Worm (Caenorhabditis elegans) whole organism, L1 larva: ENCODE results near the gene wrt-8.
A peak's percentile ranks its signal among the peaks of the same experiment; 100 is the strongest.

Experiments used
- aha-1 ChIP-seq: fragments of 150-350 bp; optimal IDR thresholded peaks from 2 replicates; lab custom pipeline; 2014; ENCODE audit warnings: missing biosample characterization, missing genetic modification characterization
- aly-2 ChIP-seq: fragments of 150-350 bp; optimal IDR thresholded peaks from 2 replicates; lab custom pipeline; 2014; ENCODE audit warnings: missing biosample characterization, missing genetic modification characterization
- ceh-63 ChIP-seq: fragments of 200-800 bp; sonication (Bioruptor generic); optimal IDR thresholded peaks from 2 replicates; lab custom pipeline; 2018; ENCODE audit warnings: mild to moderate bottlenecking, missing genetic modification characterization, missing compliant biosample characterization
- ceh-82 ChIP-seq, 3 experiments: fragments of 150-350 bp in 1 of 3; sonication (generic microtip) in 2 of 3; optimal IDR thresholded peaks; 2 replicates each; lab custom pipeline; 2014 to 2017; ENCODE audit warnings: missing biosample characterization in 3 of 3, missing genetic modification characterization in 3 of 3
- ceh-88 ChIP-seq: fragments of 200-800 bp; sonication (Bioruptor generic); IDR thresholded peaks from 2 replicates; pipeline ENCODE4 v1.3.6; 2022; ENCODE audit warnings: missing genetic modification characterization, missing compliant biosample characterization
- ces-1 ChIP-seq: fragments of 150-350 bp; optimal IDR thresholded peaks from 2 replicates; lab custom pipeline; 2014; ENCODE audit warnings: missing biosample characterization, missing genetic modification reagents, missing genetic modification characterization
- dpl-1 ChIP-seq, 3 experiments: fragments of 150-350 bp in 2 of 3; sonication (generic microtip) in 1 of 3; optimal IDR thresholded peaks; 2 replicates each; lab custom pipeline; 2014 to 2017; ENCODE audit warnings: missing biosample characterization in 3 of 3, missing genetic modification characterization in 3 of 3, missing genetic modification reagents in 3 of 3
- dsc-1 ChIP-seq: sonication (generic microtip); optimal IDR thresholded peaks from 2 replicates; lab custom pipeline; 2016; ENCODE audit warnings: mild to moderate bottlenecking, missing genetic modification characterization, missing compliant biosample characterization
- efl-1 ChIP-seq, 4 experiments: fragments of 150-350 bp; optimal IDR thresholded peaks in 3 of 4; peaks in 1 of 4; 1 replicate in 1 of 4; 2 replicates in 3 of 4; lab custom pipeline; 2014; ENCODE audit warnings: missing biosample characterization in 2 of 4, missing genetic modification characterization in 2 of 4, missing genetic modification reagents in 2 of 4
- elt-3 ChIP-seq, 6 experiments: fragments of 150-350 bp in 1 of 6; sonication (generic microtip); optimal IDR thresholded peaks; 2 replicates each; lab custom pipeline; 2017 to 2018; ENCODE audit warnings: missing biosample characterization in 6 of 6, missing genetic modification characterization in 6 of 6, inconsistent platforms in 1 of 6
- fkh-10 ChIP-seq: sonication (generic microtip); optimal IDR thresholded peaks from 2 replicates; lab custom pipeline; 2017; ENCODE audit warnings: missing biosample characterization, missing genetic modification reagents, missing genetic modification characterization
- fkh-4 ChIP-seq: sonication (generic microtip); optimal IDR thresholded peaks from 2 replicates; lab custom pipeline; 2016; ENCODE audit warnings: missing compliant biosample characterization, missing genetic modification characterization, borderline replicate concordance
- fkh-8 ChIP-seq: sonication (generic microtip); optimal IDR thresholded peaks from 2 replicates; lab custom pipeline; 2016; ENCODE audit warnings: mild to moderate bottlenecking, missing genetic modification characterization, missing compliant biosample characterization
- fos-1 ChIP-seq: fragments of 150-350 bp; optimal IDR thresholded peaks from 2 replicates; lab custom pipeline; 2014; ENCODE audit warnings: missing biosample characterization, missing genetic modification characterization
- hlh-4 ChIP-seq: sonication (generic microtip); optimal IDR thresholded peaks from 2 replicates; lab custom pipeline; 2016; ENCODE audit warnings: mild to moderate bottlenecking, missing genetic modification characterization, missing compliant biosample characterization
- lin-15B ChIP-seq: fragments of 150-350 bp; sonication (generic microtip); optimal IDR thresholded peaks from 3 replicates; lab custom pipeline; 2014; ENCODE audit warnings: missing biosample characterization, missing genetic modification characterization
- lin-35 ChIP-seq, 2 experiments: fragments of 150-350 bp; optimal IDR thresholded peaks; 2 replicates each; lab custom pipeline; 2014; ENCODE audit warnings: missing biosample characterization in 2 of 2, missing genetic modification characterization in 2 of 2, missing genetic modification reagents in 2 of 2
- lin-39 ChIP-seq: fragments of 150-350 bp; optimal IDR thresholded peaks from 2 replicates; lab custom pipeline; 2014; ENCODE audit warnings: missing biosample characterization, missing genetic modification reagents, missing genetic modification characterization
- lsy-2 ChIP-seq, 2 experiments: fragments of 150-350 bp; optimal IDR thresholded peaks; 2 replicates each; lab custom pipeline; 2014; ENCODE audit warnings: missing biosample characterization in 2 of 2, missing genetic modification characterization in 2 of 2
- mef-2 ChIP-seq: fragments of 150-350 bp; optimal IDR thresholded peaks from 2 replicates; lab custom pipeline; 2014; ENCODE audit warnings: missing biosample characterization, missing genetic modification characterization
- mep-1 ChIP-seq: fragments of 150-350 bp; optimal IDR thresholded peaks from 2 replicates; lab custom pipeline; 2014; ENCODE audit warnings: missing biosample characterization, missing genetic modification characterization
- nhr-19 ChIP-seq: fragments of 200-800 bp; sonication (Bioruptor generic); conservative IDR thresholded peaks from 2 replicates; pipeline ENCODE4 v1.3.6; 2022; ENCODE audit warnings: missing genetic modification characterization, missing compliant biosample characterization
- nhr-20 ChIP-seq: sonication (generic microtip); optimal IDR thresholded peaks from 2 replicates; lab custom pipeline; 2016; ENCODE audit warnings: mild to moderate bottlenecking, missing genetic modification characterization, missing compliant biosample characterization
- nhr-28 ChIP-seq: fragments of 150-350 bp; optimal IDR thresholded peaks from 2 replicates; lab custom pipeline; 2014; ENCODE audit warnings: missing biosample characterization, missing genetic modification characterization
- nhr-47 ChIP-seq: sonication (generic microtip); optimal IDR thresholded peaks from 2 replicates; lab custom pipeline; 2016; ENCODE audit warnings: mild to moderate bottlenecking, missing genetic modification characterization, moderate library complexity, missing compliant biosample characterization
- nhr-71 ChIP-seq: sonication (generic microtip); optimal IDR thresholded peaks from 2 replicates; lab custom pipeline; 2016; ENCODE audit warnings: mild to moderate bottlenecking, missing genetic modification characterization, moderate library complexity, missing compliant biosample characterization
- nhr-76 ChIP-seq: sonication (generic microtip); optimal IDR thresholded peaks from 2 replicates; lab custom pipeline; 2017; ENCODE audit warnings: missing biosample characterization, missing genetic modification characterization
- nhr-84 ChIP-seq: sonication (generic microtip); optimal IDR thresholded peaks from 2 replicates; lab custom pipeline; 2017; ENCODE audit warnings: missing biosample characterization, missing genetic modification characterization
- nhr-85 ChIP-seq: sonication (generic microtip); peaks from one replicate; lab custom pipeline; 2016; ENCODE audit warnings: missing genetic modification characterization, inconsistent platforms, missing compliant biosample characterization
- pax-3 ChIP-seq: fragments of 200-800 bp; sonication (Bioruptor generic); optimal IDR thresholded peaks from 2 replicates; lab custom pipeline; 2018; ENCODE audit warnings: mild to moderate bottlenecking, missing genetic modification characterization, moderate library complexity, missing compliant biosample characterization
- rnt-1 ChIP-seq: sonication (generic microtip); optimal IDR thresholded peaks from 2 replicates; lab custom pipeline; 2016; ENCODE audit warnings: mild to moderate bottlenecking, missing genetic modification characterization, moderate library complexity, missing compliant biosample characterization
- sptf-1 ChIP-seq: fragments of 150-350 bp; optimal IDR thresholded peaks from 2 replicates; lab custom pipeline; 2014; ENCODE audit warnings: missing biosample characterization, missing genetic modification characterization
- sup-37 ChIP-seq: fragments of 200-800 bp; sonication (Bioruptor generic); optimal IDR thresholded peaks from 2 replicates; lab custom pipeline; 2018; ENCODE audit warnings: mild to moderate bottlenecking, missing genetic modification characterization, missing compliant biosample characterization
- swsn-7 ChIP-seq: sonication (generic microtip); optimal IDR thresholded peaks from 2 replicates; lab custom pipeline; 2016; ENCODE audit warnings: missing genetic modification characterization, missing compliant biosample characterization
- unc-62 ChIP-seq: fragments of 150-350 bp; optimal IDR thresholded peaks from 2 replicates; lab custom pipeline; 2014; ENCODE audit warnings: missing biosample characterization, missing genetic modification reagents, missing genetic modification characterization
- unc-86 ChIP-seq: sonication (generic microtip); optimal IDR thresholded peaks from 2 replicates; lab custom pipeline; 2016; ENCODE audit warnings: missing genetic modification characterization, missing compliant biosample characterization
- unc-98 ChIP-seq: fragments of 200-800 bp; sonication (Bioruptor generic); IDR thresholded peaks from 2 replicates; pipeline ENCODE4 v1.3.6; 2022; ENCODE audit warnings: missing genetic modification characterization, missing compliant biosample characterization
- xbp-1 ChIP-seq: sonication (generic microtip); optimal IDR thresholded peaks from 2 replicates; lab custom pipeline; 2016; ENCODE audit warnings: missing genetic modification characterization, missing compliant biosample characterization
- ztf-4 ChIP-seq: fragments of 150-350 bp; optimal IDR thresholded peaks from 2 replicates; lab custom pipeline; 2014; ENCODE audit warnings: missing biosample characterization, missing genetic modification characterization

wrt-8 gene

ce11 chrV:15313529-15313928 is 30.9 kb downstream of the wrt-8 start:
- TF ChIP-seq ztf-4 (no peak), unc-86 (tag; lab: Kevin White, UChicago) (no peak), nhr-20 (tag; lab: Kevin White, UChicago) (no peak), ceh-63 (no peak), elt-3 (tag; optimal IDR thresholded peaks at IDR 0.05; lab: Kevin White, UChicago) (no peak), fkh-4 (tag; lab: Kevin White, UChicago) (no peak), nhr-19 (GFP tag; lab: Robert Waterston, UW) (no peak), fos-1 (tag; lab: Kevin White, UChicago) (no peak), sptf-1 (no peak), nhr-85 (tag; lab: Kevin White, UChicago) (no peak), lin-15B (tag; lab: Kevin White, UChicago) (no peak), dpl-1 (GFP tag; optimal IDR thresholded peaks at IDR 0.05; lab: Kevin White, UChicago) (no peak), lsy-2 (tag; optimal IDR thresholded peaks at IDR 0.05; lab: Kevin White, UChicago) (no peak), nhr-76 (tag; lab: Kevin White, UChicago) (no peak)

ce11 chrV:15310780-15311179 is 33.6 kb downstream of the wrt-8 start, which contains the start of gene irld-62:
irld-62 (plus strand) TSS chrV:15311080.
- no peak for TF ChIP-seq mef-2

- TF ChIP-seq nhr-71 (tag; lab: Kevin White, UChicago) = peak; percentile 47
- TF ChIP-seq nhr-47 (tag; lab: Kevin White, UChicago) = peak; percentile 42
- peak; percentile 64 for TF ChIP-seq fkh-8 (tag; lab: Kevin White, UChicago)
- TF ChIP-seq hlh-4 (tag; lab: Kevin White, UChicago) = peak; percentile 98
- TF ChIP-seq lin-39 (tag; lab: Kevin White, UChicago) = no peak
- no peak for TF ChIP-seq lin-35 (GFP tag; optimal IDR thresholded peaks at IDR 0.05; lab: Kevin White, UChicago)
Observed at ce11 chrV:15309011-15309410, 35.4 kb downstream of the wrt-8 start, which contains the start of gene srz-10. srz-10 (minus strand) TSS chrV:15309098.

ce11 chrV:15306745-15307144 is 37.6 kb downstream of the wrt-8 start, which contains the start of gene T26H8.4:
T26H8.4 (minus strand) TSS chrV:15306845.
- TF ChIP-seq efl-1 (optimal IDR thresholded peaks at IDR 0.05; lab: Kevin White, UChicago) (no peak), efl-1 (GFP tag; optimal IDR thresholded peaks at IDR 0.05 in 1 of 2; lab: Kevin White, UChicago) (no peak), sup-37 (GFP tag; lab: Kevin White, UChicago) (no peak), pax-3 (peak; percentile 66)

- TF ChIP-seq pax-3 (peak; percentile 46), nhr-28 (tag; lab: Kevin White, UChicago) (no peak)
- TF ChIP-seq, all 84 proteins: peak for 1
Observed at ce11 chrV:15305502-15305901, 38.9 kb downstream of the wrt-8 start, which contains the start of gene T26H8.5. T26H8.5 (minus strand) TSS chrV:15305602.

ce11 chrV:15303625-15304024 is 40.8 kb downstream of the wrt-8 start, which contains the start of gene srx-48:
srx-48 (minus strand) TSS chrV:15303725.
- TF ChIP-seq unc-62 (GFP tag; lab: Kevin White, UChicago) (no peak), pax-3 (peak; percentile 67), nhr-84 (tag; lab: Kevin White, UChicago) (no peak)

- no peak for TF ChIP-seq efl-1 (optimal IDR thresholded peaks at IDR 0.05; lab: Kevin White, UChicago)
- TF ChIP-seq efl-1 (GFP tag; optimal IDR thresholded peaks at IDR 0.05 in 1 of 2; lab: Kevin White, UChicago) = peak in 1 of 2 experiments; percentile 37
- TF ChIP-seq aly-2 (tag; lab: Kevin White, UChicago) = no peak
- no peak for TF ChIP-seq fkh-8 (tag; lab: Kevin White, UChicago)
- TF ChIP-seq ceh-63 = no peak
- TF ChIP-seq fkh-10 (GFP tag; lab: Kevin White, UChicago) = no peak
- peak; percentile 88 for TF ChIP-seq pax-3
- no peak for TF ChIP-seq ceh-82 (tag; optimal IDR thresholded peaks at IDR 0.05; lab: Kevin White, UChicago)
- TF ChIP-seq ceh-88 (GFP tag; lab: Robert Waterston, UW) = no peak
- no peak for TF ChIP-seq unc-98 (GFP tag; lab: Robert Waterston, UW)
- TF ChIP-seq dsc-1 = no peak
- TF ChIP-seq swsn-7 (tag; lab: Kevin White, UChicago) = no peak
- no peak for TF ChIP-seq ces-1
- TF ChIP-seq xbp-1 (tag; lab: Kevin White, UChicago) = no peak
- TF ChIP-seq lsy-2 (tag; optimal IDR thresholded peaks at IDR 0.05; lab: Kevin White, UChicago) = no peak
- no peak for TF ChIP-seq lin-35 (GFP tag; optimal IDR thresholded peaks at IDR 0.05; lab: Kevin White, UChicago)
- TF ChIP-seq mep-1 (tag; lab: Kevin White, UChicago) = no peak
- TF ChIP-seq nhr-84 (tag; lab: Kevin White, UChicago) = no peak
- no peak for TF ChIP-seq fos-1 (tag; lab: Kevin White, UChicago)
- no peak for TF ChIP-seq rnt-1 (tag; lab: Kevin White, UChicago)
- TF ChIP-seq unc-86 (tag; lab: Kevin White, UChicago) = no peak
- no peak for TF ChIP-seq aha-1
- TF ChIP-seq lin-15B (tag; lab: Kevin White, UChicago) = no peak
Observed at ce11 chrV:15298597-15298996, 45.8 kb downstream of the wrt-8 start, which contains the start of gene cpr-3. cpr-3 (minus strand) TSS chrV:15298700.
